Fruit fly (Drosophila melanogaster) whole organism, adult: Measurements from ENCODE around the gene Nubp1.
A peak's percentile ranks its signal among the peaks of the same experiment; 100 is the strongest.

Experiments
- CG11617 ChIP-seq: fragments of 200-800 bp; sonication (Bioruptor generic); optimal IDR thresholded peaks from 2 replicates; lab custom pipeline; 2017; ENCODE audit warnings: mild to moderate bottlenecking, missing biosample characterization, missing genetic modification reagents, missing genetic modification characterization
- CG12768 ChIP-seq: fragments of 200-800 bp; sonication (Bioruptor generic); optimal IDR thresholded peaks from 2 replicates; lab custom pipeline; 2017; ENCODE audit warnings: missing biosample characterization, missing genetic modification characterization, mild to moderate bottlenecking, moderate library complexity, missing genetic modification reagents
- CG14711 ChIP-seq: fragments of 200-800 bp; sonication (Bioruptor generic); optimal IDR thresholded peaks from 2 replicates; lab custom pipeline; 2018; ENCODE audit warnings: missing biosample characterization, mild to moderate bottlenecking, missing genetic modification characterization, moderate library complexity
- CG1620 ChIP-seq: fragments of 200-800 bp; sonication (Bioruptor generic); optimal IDR thresholded peaks from 2 replicates; lab custom pipeline; 2016; ENCODE audit warnings: missing biosample characterization, missing genetic modification characterization
- CG33017 ChIP-seq: fragments of 200-800 bp; sonication (Bioruptor generic); optimal IDR thresholded peaks from 2 replicates; lab custom pipeline; 2018; ENCODE audit warnings: missing biosample characterization, mild to moderate bottlenecking, missing genetic modification characterization, moderate library complexity
- CG5204 ChIP-seq: fragments of 200-800 bp; sonication (Bioruptor generic); optimal IDR thresholded peaks from 2 replicates; lab custom pipeline; 2016; ENCODE audit warnings: missing biosample characterization, missing genetic modification characterization
- Hr96 ChIP-seq: fragments of 200-800 bp; sonication (Bioruptor generic); optimal IDR thresholded peaks from 2 replicates; lab custom pipeline; 2016; ENCODE audit warnings: missing biosample characterization, missing genetic modification characterization
- cnc ChIP-seq, 2 experiments: fragments of >200 bp; optimal IDR thresholded peaks; 2 replicates each; lab custom pipeline; 2017
- kay ChIP-seq: fragments of 200-800 bp; sonication (Bioruptor generic); peaks from one replicate; lab custom pipeline; 2016; ENCODE audit warnings: missing biosample characterization, missing genetic modification characterization, borderline replicate concordance
- ovo ChIP-seq: fragments of 200-800 bp; sonication (Bioruptor generic); optimal IDR thresholded peaks from 2 replicates; lab custom pipeline; 2016; ENCODE audit warnings: missing biosample characterization, missing genetic modification characterization
- pad ChIP-seq: fragments of 200-800 bp; sonication (Bioruptor generic); optimal IDR thresholded peaks from 3 replicates; lab custom pipeline; 2017; ENCODE audit warnings: missing biosample characterization, missing genetic modification characterization, mild to moderate bottlenecking, moderate library complexity, missing genetic modification reagents
- tj ChIP-seq: fragments of 200-800 bp; sonication (Bioruptor generic); optimal IDR thresholded peaks from 3 replicates; lab custom pipeline; 2017; ENCODE audit warnings: missing biosample characterization, mild to moderate bottlenecking, missing genetic modification characterization, moderate library complexity
- toe ChIP-seq: fragments of 200-800 bp; sonication (Bioruptor generic); optimal IDR thresholded peaks from 2 replicates; lab custom pipeline; 2016; ENCODE audit warnings: missing biosample characterization, missing genetic modification characterization

dm6 chr2L:16720707-16721700 is 11.3 kb upstream of the Nubp1 start:
- peak; percentile 81 for TF ChIP-seq tj (GFP tag; lab: Kevin White, UChicago)
- TF ChIP-seq CG11617 (GFP tag; lab: Kevin White, UChicago), result peak; percentile 96
- no peak for TF ChIP-seq cnc (optimal IDR thresholded peaks at IDR 0.05; lab: Kevin White, UChicago)
- TF ChIP-seq pad, result peak; percentile 85
- peak; percentile 99 for TF ChIP-seq kay (GFP tag; lab: Kevin White, UChicago)
- TF ChIP-seq CG14711 (tag; lab: Kevin White, UChicago), result peak; percentile 95
- TF ChIP-seq toe (GFP tag; lab: Kevin White, UChicago), result peak; percentile 95
- TF ChIP-seq CG5204 (GFP tag; lab: Kevin White, UChicago), result peak; percentile 97
- TF ChIP-seq CG12768 (GFP tag; lab: Kevin White, UChicago), result peak; percentile 93
- TF ChIP-seq CG33017, result peak; percentile 94
- peak; percentile 88 for TF ChIP-seq Hr96 (GFP tag; lab: Kevin White, UChicago)
- peak; percentile 94 for TF ChIP-seq CG1620 (GFP tag; lab: Kevin White, UChicago)
- TF ChIP-seq ovo (GFP tag; lab: Kevin White, UChicago), result peak; percentile 91
